Worm (Caenorhabditis elegans) whole organism, mixed stage, embryonic: ENCODE data around the gene mrpl-40.

Source experiments
- elt-1 ChIP-seq: sonication (generic microtip); optimal IDR thresholded peaks from 2 replicates; lab custom pipeline; 2017; ENCODE audit warnings: missing genetic modification characterization, mild to moderate bottlenecking, missing compliant biosample characterization, antibody characterized with exemption, moderate library complexity, borderline replicate concordance; ENCODE audit not compliant: insufficient read depth
- hlh-1 ChIP-seq: fragments of 150-350 bp; optimal IDR thresholded peaks from 2 replicates; lab custom pipeline; 2014; ENCODE audit warnings: missing biosample characterization, missing genetic modification reagents, missing genetic modification characterization
- lin-13 ChIP-seq: fragments of 150-350 bp; optimal IDR thresholded peaks from 2 replicates; lab custom pipeline; 2014; ENCODE audit warnings: missing biosample characterization, missing genetic modification characterization
- nhr-12 ChIP-seq: fragments of 150-350 bp; optimal IDR thresholded peaks from 2 replicates; lab custom pipeline; 2014; ENCODE audit warnings: missing biosample characterization, missing genetic modification characterization
- nhr-2 ChIP-seq: fragments of 150-350 bp; optimal IDR thresholded peaks from 2 replicates; lab custom pipeline; 2014; ENCODE audit warnings: missing biosample characterization, missing genetic modification characterization
- nhr-28 ChIP-seq: fragments of 150-350 bp; optimal IDR thresholded peaks from 2 replicates; lab custom pipeline; 2014; ENCODE audit warnings: missing biosample characterization, missing genetic modification characterization
- nhr-76 ChIP-seq: sonication (generic microtip); optimal IDR thresholded peaks from 2 replicates; lab custom pipeline; 2017; ENCODE audit warnings: missing biosample characterization, missing genetic modification characterization
- snpc-4 ChIP-seq: fragments of 150-350 bp; optimal IDR thresholded peaks from 2 replicates; lab custom pipeline; 2014; ENCODE audit warnings: missing biosample characterization, missing genetic modification characterization
- tbx-8 ChIP-seq: fragments of 200-800 bp; sonication (Bioruptor generic); optimal IDR thresholded peaks from 2 replicates; lab custom pipeline; 2018; ENCODE audit warnings: mild to moderate bottlenecking, missing genetic modification characterization, moderate library complexity, missing compliant biosample characterization
- unc-39 ChIP-seq: fragments of 150-350 bp; optimal IDR thresholded peaks from 2 replicates; lab custom pipeline; 2014; ENCODE audit warnings: missing biosample characterization, missing genetic modification characterization
- ztf-11 ChIP-seq: fragments of 150-350 bp; optimal IDR thresholded peaks from 2 replicates; lab custom pipeline; 2014; ENCODE audit warnings: missing biosample characterization, missing genetic modification characterization

- TF ChIP-seq snpc-4, result no peak
- no peak for TF ChIP-seq tbx-8
- TF ChIP-seq unc-39 (tag; lab: Kevin White, UChicago), result no peak
- TF ChIP-seq nhr-12 (tag; lab: Kevin White, UChicago), result no peak
- no peak for TF ChIP-seq nhr-28 (tag; lab: Kevin White, UChicago)
- no peak for TF ChIP-seq elt-1 (tag; lab: Kevin White, UChicago)
- TF ChIP-seq nhr-2, result no peak
- TF ChIP-seq ztf-11 (tag; lab: Kevin White, UChicago), result no peak
- no peak for TF ChIP-seq hlh-1
- TF ChIP-seq nhr-76 (tag; lab: Kevin White, UChicago), result no peak
- TF ChIP-seq lin-13, result no peak
Observed at ce11 chrIII:53696-54095, 33.7 kb upstream of the mrpl-40 start.
